Fruit fly (Drosophila melanogaster) whole organism, pupa: ENCODE results near the gene CG11498.

Experiments used
- CG10348 ChIP-seq: fragments of 200-800 bp; sonication (Bioruptor generic); IDR thresholded peaks from 2 replicates; pipeline ENCODE4 v1.3.6; 2022; ENCODE audit warnings: missing biosample characterization, missing genetic modification characterization
- CG12605 ChIP-seq: fragments of 200-800 bp; sonication (Bioruptor generic); IDR thresholded peaks from 2 replicates; pipeline ENCODE4 v1.3.6; 2022; ENCODE audit warnings: missing biosample characterization, missing genetic modification characterization
- CG13204 ChIP-seq: fragments of 200-800 bp; sonication (Bioruptor generic); optimal IDR thresholded peaks from 2 replicates; lab custom pipeline; 2018; ENCODE audit warnings: missing biosample characterization, mild to moderate bottlenecking, missing genetic modification characterization, moderate library complexity
- CG14655 ChIP-seq: fragments of 200-800 bp; sonication (Bioruptor generic); optimal IDR thresholded peaks from 3 replicates; lab custom pipeline; 2017; ENCODE audit warnings: mild to moderate bottlenecking, missing biosample characterization, missing genetic modification reagents, missing genetic modification characterization
- CG15710 ChIP-seq: fragments of 200-800 bp; sonication (Bioruptor generic); optimal IDR thresholded peaks from 2 replicates; lab custom pipeline; 2018; ENCODE audit warnings: missing biosample characterization, mild to moderate bottlenecking, missing genetic modification characterization, moderate library complexity
- CG17806 ChIP-seq: fragments of 200-800 bp; sonication (Bioruptor generic); optimal IDR thresholded peaks from 2 replicates; lab custom pipeline; 2018; ENCODE audit warnings: missing biosample characterization, mild to moderate bottlenecking, missing genetic modification characterization, moderate library complexity
- CG32121 ChIP-seq: fragments of 200-800 bp; sonication (Bioruptor generic); IDR thresholded peaks from 2 replicates; pipeline ENCODE4 v1.3.6; 2022; ENCODE audit warnings: missing biosample characterization, missing genetic modification characterization
- CG34367 ChIP-seq: fragments of 200-800 bp; sonication (Bioruptor generic); optimal IDR thresholded peaks from 2 replicates; lab custom pipeline; 2018; ENCODE audit warnings: missing biosample characterization, mild to moderate bottlenecking, missing genetic modification characterization
- CG4496 ChIP-seq: fragments of 200-800 bp; sonication (Bioruptor generic); IDR thresholded peaks from 3 replicates; pipeline ENCODE4 v1.3.6; 2022; ENCODE audit warnings: missing biosample characterization, missing genetic modification characterization
- CG8159 ChIP-seq: fragments of 200-800 bp; sonication (Bioruptor generic); optimal IDR thresholded peaks from 3 replicates; lab custom pipeline; 2018; ENCODE audit warnings: missing biosample characterization, mild to moderate bottlenecking, missing genetic modification characterization, moderate library complexity
- CG8301 ChIP-seq: fragments of 200-800 bp; sonication (Bioruptor generic); optimal IDR thresholded peaks from 2 replicates; lab custom pipeline; 2018; ENCODE audit warnings: missing biosample characterization, mild to moderate bottlenecking, missing genetic modification characterization
- CG9948 ChIP-seq: fragments of 200-800 bp; sonication (Bioruptor generic); optimal IDR thresholded peaks from 2 replicates; lab custom pipeline; 2018; ENCODE audit warnings: missing biosample characterization, mild to moderate bottlenecking, missing genetic modification characterization, moderate library complexity
- D1 ChIP-seq: fragments of 200-800 bp; sonication (Bioruptor generic); optimal IDR thresholded peaks from 2 replicates; lab custom pipeline; 2018; ENCODE audit warnings: missing biosample characterization, mild to moderate bottlenecking, missing genetic modification characterization, moderate library complexity
- EcR ChIP-seq: fragments of 200-800 bp; sonication (Bioruptor generic); optimal IDR thresholded peaks from 3 replicates; lab custom pipeline; 2019; ENCODE audit warnings: missing biosample characterization, missing genetic modification characterization, mild to moderate bottlenecking, moderate library complexity, missing genetic modification reagents
- Ets98B ChIP-seq: fragments of 200-800 bp; sonication (Bioruptor generic); IDR thresholded peaks from 2 replicates; pipeline ENCODE4 v1.3.6; 2022; ENCODE audit warnings: missing biosample characterization, missing genetic modification characterization
- Pif1A ChIP-seq: fragments of 200-800 bp; sonication (Bioruptor generic); optimal IDR thresholded peaks from 3 replicates; lab custom pipeline; 2016; ENCODE audit warnings: missing biosample characterization, missing genetic modification characterization
- Pif1B ChIP-seq: fragments of 200-800 bp; sonication (Bioruptor generic); optimal IDR thresholded peaks from 3 replicates; lab custom pipeline; 2016; ENCODE audit warnings: missing biosample characterization, missing genetic modification characterization
- Snoo ChIP-seq: fragments of 200-800 bp; sonication (Bioruptor generic); optimal IDR thresholded peaks from 3 replicates; lab custom pipeline; 2017; ENCODE audit warnings: missing biosample characterization, mild to moderate bottlenecking, missing genetic modification characterization, inconsistent platforms
- fd96Ca ChIP-seq: fragments of 200-800 bp; sonication (Bioruptor generic); IDR thresholded peaks from 3 replicates; pipeline ENCODE4 v1.3.6; 2022; ENCODE audit warnings: missing biosample characterization, missing genetic modification characterization
- gl ChIP-seq: fragments of 200-800 bp; sonication (Bioruptor generic); optimal IDR thresholded peaks from 2 replicates; lab custom pipeline; 2018; ENCODE audit warnings: missing biosample characterization, mild to moderate bottlenecking, missing genetic modification characterization
- rn ChIP-seq: fragments of 200-800 bp; sonication (Bioruptor generic); IDR thresholded peaks from 2 replicates; pipeline ENCODE4 v1.3.6; 2022; ENCODE audit warnings: missing biosample characterization, missing genetic modification characterization

The CG11498 gene

dm6 chr3R:30193826-30194225 is 33.6 kb upstream of the CG11498 start:
- TF ChIP-seq CG34367 (tag; lab: Kevin White, UChicago) (no peak), EcR (no peak), CG8159 (tag; lab: Kevin White, UChicago) (no peak), Ets98B (GFP tag; lab: Robert Waterston, UW) (no peak), D1 (tag; lab: Kevin White, UChicago) (no peak), CG4496 (GFP tag; lab: Robert Waterston, UW) (no peak), fd96Ca (GFP tag; lab: Robert Waterston, UW) (no peak), CG17806 (tag; lab: Kevin White, UChicago) (no peak), CG13204 (GFP tag; lab: Kevin White, UChicago) (no peak), rn (GFP tag; lab: Robert Waterston, UW) (no peak)
- TF ChIP-seq, all 21 proteins: peak for 0

dm6 chr3R:30191462-30191874 is 31.2 kb upstream of the CG11498 start:
- TF ChIP-seq Ets98B (GFP tag; lab: Robert Waterston, UW) (no peak), CG12605 (GFP tag; lab: Robert Waterston, UW) (no peak), D1 (tag; lab: Kevin White, UChicago) (no peak), rn (GFP tag; lab: Robert Waterston, UW) (no peak), CG15710 (tag; lab: Kevin White, UChicago) (peak; percentile 43), CG32121 (GFP tag; lab: Robert Waterston, UW) (no peak), CG17806 (tag; lab: Kevin White, UChicago) (no peak), Snoo (tag; lab: Kevin White, UChicago) (peak; percentile 48), fd96Ca (GFP tag; lab: Robert Waterston, UW) (no peak), CG14655 (peak; percentile 48), CG8159 (tag; lab: Kevin White, UChicago) (no peak), CG4496 (GFP tag; lab: Robert Waterston, UW) (no peak), CG34367 (tag; lab: Kevin White, UChicago) (peak; percentile 29), Pif1B (GFP tag; lab: Kevin White, UChicago) (peak; percentile 65), CG9948 (peak; percentile 27), EcR (no peak), Pif1A (GFP tag; lab: Kevin White, UChicago) (peak; percentile 67), gl (tag; lab: Kevin White, UChicago) (no peak), CG8301 (tag; lab: Kevin White, UChicago) (peak; percentile 42), CG10348 (GFP tag; lab: Robert Waterston, UW) (no peak), CG13204 (GFP tag; lab: Kevin White, UChicago) (no peak)
- TF ChIP-seq, all 21 proteins: peak for 8

- TF ChIP-seq D1 (tag; lab: Kevin White, UChicago) = no peak
- no peak for TF ChIP-seq CG8301 (tag; lab: Kevin White, UChicago)
- peak; percentile 18 for TF ChIP-seq EcR
- no peak for TF ChIP-seq CG10348 (GFP tag; lab: Robert Waterston, UW)
Measured at dm6 chr3R:30191047-30191446, 30.8 kb upstream of the CG11498 start, which contains the start of gene CG9747. TSS of gene CG9747 (minus strand) at chr3R:30191252.

dm6 chr3R:30189836-30190235 is 29.6 kb upstream of the CG11498 start:
- TF ChIP-seq CG9948 (peak; percentile 62), CG15710 (tag; lab: Kevin White, UChicago) (peak; percentile 59), CG13204 (GFP tag; lab: Kevin White, UChicago) (no peak), fd96Ca (GFP tag; lab: Robert Waterston, UW) (peak; percentile 58; the same call in 1 of the 3 replicates), CG14655 (peak; percentile 37), rn (GFP tag; lab: Robert Waterston, UW) (no peak), CG10348 (GFP tag; lab: Robert Waterston, UW) (no peak), Pif1B (GFP tag; lab: Kevin White, UChicago) (peak; percentile 51), CG34367 (tag; lab: Kevin White, UChicago) (peak; percentile 41), CG8301 (tag; lab: Kevin White, UChicago) (peak; percentile 31), CG4496 (GFP tag; lab: Robert Waterston, UW) (peak; percentile 59; the same call in 2 of the 3 replicates), Snoo (tag; lab: Kevin White, UChicago) (peak; percentile 65), Ets98B (GFP tag; lab: Robert Waterston, UW) (peak; percentile 29; the same call in 1 of the 2 replicates), CG17806 (tag; lab: Kevin White, UChicago) (peak; percentile 67), CG32121 (GFP tag; lab: Robert Waterston, UW) (peak; percentile 35; the same call in 1 of the 2 replicates), EcR (no peak), D1 (tag; lab: Kevin White, UChicago) (no peak), Pif1A (GFP tag; lab: Kevin White, UChicago) (peak; percentile 67), CG12605 (GFP tag; lab: Robert Waterston, UW) (no peak), CG8159 (tag; lab: Kevin White, UChicago) (peak; percentile 69), gl (tag; lab: Kevin White, UChicago) (peak; percentile 35)

- no peak for TF ChIP-seq Pif1B (GFP tag; lab: Kevin White, UChicago)
- TF ChIP-seq CG12605 (GFP tag; lab: Robert Waterston, UW) = no peak
- TF ChIP-seq CG34367 (tag; lab: Kevin White, UChicago) = no peak
- TF ChIP-seq CG8301 (tag; lab: Kevin White, UChicago) = no peak
- TF ChIP-seq Snoo (tag; lab: Kevin White, UChicago) = no peak
- TF ChIP-seq CG8159 (tag; lab: Kevin White, UChicago) = no peak
- TF ChIP-seq CG17806 (tag; lab: Kevin White, UChicago) = no peak
- TF ChIP-seq rn (GFP tag; lab: Robert Waterston, UW) = no peak
- no peak for TF ChIP-seq CG4496 (GFP tag; lab: Robert Waterston, UW)
- no peak for TF ChIP-seq fd96Ca (GFP tag; lab: Robert Waterston, UW)
- TF ChIP-seq Ets98B (GFP tag; lab: Robert Waterston, UW) = no peak
- TF ChIP-seq CG15710 (tag; lab: Kevin White, UChicago) = no peak
- TF ChIP-seq EcR = no peak
Measured at dm6 chr3R:30189398-30189797, 29.1 kb upstream of the CG11498 start.
